Worm (Caenorhabditis elegans) whole organism, L4 larva: ENCODE measurements around the gene lgg-2.

Source experiments
- D1046.2 ChIP-seq: fragments of 200-800 bp; sonication (Bioruptor generic); IDR thresholded peaks from 2 replicates; pipeline ENCODE4 v1.3.6; 2022; ENCODE audit warnings: missing genetic modification characterization, missing compliant biosample characterization
- F26F4.8 ChIP-seq: fragments of 200-800 bp; sonication (Bioruptor generic); conservative IDR thresholded peaks from 2 replicates; pipeline ENCODE4 v1.3.6; 2022; ENCODE audit warnings: missing genetic modification characterization, missing compliant biosample characterization
- Y48G9A.11 ChIP-seq: fragments of 200-800 bp; sonication (Bioruptor generic); IDR thresholded peaks from 2 replicates; pipeline ENCODE4 v1.3.6; 2022; ENCODE audit warnings: missing genetic modification reagents, missing genetic modification characterization, missing compliant biosample characterization
- ZK337.2 ChIP-seq: fragments of 200-800 bp; sonication (Bioruptor generic); IDR thresholded peaks from 2 replicates; pipeline ENCODE4 v1.3.6; 2022; ENCODE audit warnings: missing genetic modification reagents, missing genetic modification characterization, missing compliant biosample characterization
- aha-1 ChIP-seq: fragments of 150-350 bp; peaks from one replicate; lab custom pipeline; 2014; ENCODE audit warnings: missing biosample characterization, missing genetic modification characterization
- aly-2 ChIP-seq: sonication (generic microtip); optimal IDR thresholded peaks from 2 replicates; lab custom pipeline; 2018; ENCODE audit warnings: missing biosample characterization, missing genetic modification characterization
- ceh-20 ChIP-seq: fragments of 200-800 bp; sonication (Bioruptor generic); IDR thresholded peaks from 2 replicates; pipeline ENCODE4 v1.3.6; 2022; ENCODE audit warnings: missing genetic modification reagents, missing genetic modification characterization, missing compliant biosample characterization
- ceh-32 ChIP-seq: sonication (generic microtip); optimal IDR thresholded peaks from 2 replicates; lab custom pipeline; 2016; ENCODE audit warnings: mild to moderate bottlenecking, missing genetic modification characterization, missing compliant biosample characterization; ENCODE audit not compliant: poor library complexity
- ceh-62 ChIP-seq: sonication (generic microtip); optimal IDR thresholded peaks from 2 replicates; lab custom pipeline; 2017; ENCODE audit warnings: missing biosample characterization, missing genetic modification characterization
- daf-8 ChIP-seq: fragments of 200-800 bp; sonication (Bioruptor generic); IDR thresholded peaks from 2 replicates; pipeline ENCODE4 v1.3.6; 2022; ENCODE audit warnings: missing genetic modification characterization, missing compliant biosample characterization
- egl-27 ChIP-seq: sonication (generic microtip); optimal IDR thresholded peaks from 3 replicates; lab custom pipeline; 2017; ENCODE audit warnings: missing biosample characterization, missing genetic modification reagents, missing genetic modification characterization
- egl-43 ChIP-seq: fragments of 200-800 bp; sonication (Bioruptor generic); IDR thresholded peaks from 2 replicates; pipeline ENCODE4 v1.3.6; 2022; ENCODE audit warnings: missing genetic modification reagents, missing genetic modification characterization, missing compliant biosample characterization
- gei-8 ChIP-seq: fragments of 200-800 bp; sonication (Bioruptor generic); optimal IDR thresholded peaks from 2 replicates; lab custom pipeline; 2018; ENCODE audit warnings: mild to moderate bottlenecking, missing genetic modification characterization, missing compliant biosample characterization
- hif-1 ChIP-seq, 2 experiments: sonication (generic microtip); optimal IDR thresholded peaks; 2 replicates each; lab custom pipeline; 2016 to 2017; ENCODE audit warnings: missing compliant biosample characterization in 2 of 2, missing genetic modification characterization in 2 of 2, missing genetic modification reagents in 2 of 2, missing genotype in 2 of 2, mild to moderate bottlenecking in 1 of 2
- hlh-11 ChIP-seq: fragments of 200-800 bp; sonication (Bioruptor generic); optimal IDR thresholded peaks from 2 replicates; lab custom pipeline; 2018; ENCODE audit warnings: mild to moderate bottlenecking, missing genetic modification characterization, missing compliant biosample characterization
- lim-7 ChIP-seq: fragments of 200-800 bp; sonication (Bioruptor generic); IDR thresholded peaks from 2 replicates; pipeline ENCODE4 v1.3.6; 2022; ENCODE audit warnings: missing genetic modification characterization, missing compliant biosample characterization
- lir-3 ChIP-seq: sonication (generic microtip); optimal IDR thresholded peaks from 2 replicates; lab custom pipeline; 2016; ENCODE audit warnings: mild to moderate bottlenecking, missing genetic modification characterization, missing compliant biosample characterization
- lsy-2 ChIP-seq, 2 experiments: fragments of 150-350 bp in 1 of 2; sonication (generic microtip) in 1 of 2; optimal IDR thresholded peaks; 2 replicates each; lab custom pipeline; 2014 to 2017; ENCODE audit warnings: missing biosample characterization in 2 of 2, missing genetic modification characterization in 2 of 2
- madf-9 ChIP-seq: fragments of 200-800 bp; sonication (Bioruptor generic); conservative IDR thresholded peaks from 2 replicates; pipeline ENCODE4 v1.3.6; 2022; ENCODE audit warnings: missing genetic modification reagents, missing genetic modification characterization, missing compliant biosample characterization
- mdl-1 ChIP-seq, 2 experiments: fragments of 150-350 bp in 1 of 2; sonication (generic microtip) in 1 of 2; optimal IDR thresholded peaks; 2 replicates each; lab custom pipeline; 2014 to 2017; ENCODE audit warnings: missing biosample characterization in 2 of 2, missing genetic modification characterization in 2 of 2
- mdt-29 ChIP-seq: fragments of 200-800 bp; sonication (Bioruptor generic); IDR thresholded peaks from 2 replicates; pipeline ENCODE4 v1.3.6; 2022; ENCODE audit warnings: missing genetic modification reagents, missing genetic modification characterization, missing compliant biosample characterization
- mes-2 ChIP-seq: sonication (generic microtip); optimal IDR thresholded peaks from 2 replicates; lab custom pipeline; 2016; ENCODE audit warnings: missing genotype, mild to moderate bottlenecking, missing genetic modification characterization, missing compliant biosample characterization; ENCODE audit not compliant: poor library complexity, severe bottlenecking
- mxl-2 ChIP-seq: fragments of 200-800 bp; sonication (Bioruptor generic); conservative IDR thresholded peaks from 2 replicates; pipeline ENCODE4 v1.3.6; 2022; ENCODE audit warnings: missing genetic modification reagents, missing genetic modification characterization, missing compliant biosample characterization
- nhr-111 ChIP-seq: fragments of 200-800 bp; sonication (Bioruptor generic); optimal IDR thresholded peaks from 2 replicates; lab custom pipeline; 2018; ENCODE audit warnings: mild to moderate bottlenecking, missing genetic modification characterization, missing compliant biosample characterization
- nhr-237 ChIP-seq: sonication (generic microtip); optimal IDR thresholded peaks from 2 replicates; lab custom pipeline; 2017; ENCODE audit warnings: missing biosample characterization, missing genetic modification characterization
- nhr-77 ChIP-seq: fragments of 150-350 bp; optimal IDR thresholded peaks from 2 replicates; lab custom pipeline; 2014; ENCODE audit warnings: missing biosample characterization, missing genetic modification characterization
- saeg-2 ChIP-seq: fragments of 200-800 bp; sonication (Bioruptor generic); IDR thresholded peaks from 2 replicates; pipeline ENCODE4 v1.3.6; 2022; ENCODE audit warnings: missing genetic modification reagents, missing genetic modification characterization, missing compliant biosample characterization
- set-16 ChIP-seq: fragments of 200-800 bp; sonication (Bioruptor generic); IDR thresholded peaks from 2 replicates; pipeline ENCODE4 v1.3.6; 2022; ENCODE audit warnings: missing genetic modification reagents, missing genetic modification characterization, missing compliant biosample characterization
- snpc-1.2 ChIP-seq: fragments of 200-800 bp; sonication (Bioruptor generic); IDR thresholded peaks from 2 replicates; pipeline ENCODE4 v1.3.6; 2022; ENCODE audit warnings: missing genetic modification reagents, missing genetic modification characterization, missing compliant biosample characterization
- snpc-4 ChIP-seq: fragments of 150-350 bp; optimal IDR thresholded peaks from 2 replicates; lab custom pipeline; 2014; ENCODE audit warnings: missing biosample characterization, missing genetic modification characterization
- spr-3 ChIP-seq: fragments of 200-800 bp; sonication (Bioruptor generic); optimal IDR thresholded peaks from 2 replicates; lab custom pipeline; 2018; ENCODE audit warnings: mild to moderate bottlenecking, missing genetic modification characterization, missing compliant biosample characterization
- tra-1 ChIP-seq: fragments of 200-800 bp; sonication (Bioruptor generic); IDR thresholded peaks from 2 replicates; pipeline ENCODE4 v1.3.6; 2022; ENCODE audit warnings: missing genetic modification reagents, missing genetic modification characterization, missing compliant biosample characterization
- unc-62 ChIP-seq, 3 experiments: fragments of 150-350 bp in 1 of 3; sonication (generic microtip); optimal IDR thresholded peaks in 2 of 3; peaks in 1 of 3; 1 replicate in 1 of 3; 2 replicates in 2 of 3; lab custom pipeline; 2014 to 2017; ENCODE audit warnings: missing biosample characterization in 3 of 3, missing genetic modification characterization in 3 of 3, missing genetic modification reagents in 3 of 3, missing genotype in 1 of 3
- zag-1 ChIP-seq: fragments of 150-350 bp; optimal IDR thresholded peaks from 2 replicates; lab custom pipeline; 2014; ENCODE audit warnings: missing biosample characterization, missing genetic modification characterization
- zfp-2 ChIP-seq: sonication (generic microtip); optimal IDR thresholded peaks from 2 replicates; lab custom pipeline; 2016; ENCODE audit warnings: mild to moderate bottlenecking, missing genetic modification characterization, missing compliant biosample characterization
- zip-2 ChIP-seq: fragments of 150-350 bp; optimal IDR thresholded peaks from 2 replicates; lab custom pipeline; 2014; ENCODE audit warnings: missing biosample characterization, missing genetic modification characterization
- ztf-7 ChIP-seq: fragments of 150-350 bp; optimal IDR thresholded peaks from 2 replicates; lab custom pipeline; 2014; ENCODE audit warnings: missing biosample characterization, missing genetic modification characterization

Gene lgg-2

ce11 chrIV:10902476-10902875, 33.2 kb downstream of the lgg-2 start:
- TF ChIP-seq aha-1 (tag; lab: Kevin White, UChicago) (peak; percentile 90), lim-7 (GFP tag; lab: Robert Waterston, UW) (no peak)

- TF ChIP-seq aly-2 (tag; lab: Kevin White, UChicago) (no peak), nhr-237 (no peak), madf-9 (no peak), snpc-1.2 (GFP tag; lab: Robert Waterston, UW) (no peak), D1046.2 (GFP tag; lab: Robert Waterston, UW) (no peak), mxl-2 (GFP tag; lab: Robert Waterston, UW) (no peak), ceh-20 (GFP tag; lab: Robert Waterston, UW) (no peak), egl-43 (GFP tag; lab: Robert Waterston, UW) (no peak), zfp-2 (no peak), daf-8 (GFP tag; lab: Robert Waterston, UW) (no peak), lsy-2 (tag; optimal IDR thresholded peaks at IDR 0.05; lab: Kevin White, UChicago) (no peak), nhr-77 (tag; lab: Kevin White, UChicago) (no peak), egl-27 (tag; lab: Kevin White, UChicago) (no peak), snpc-4 (no peak), zip-2 (tag; lab: Kevin White, UChicago) (no peak), lir-3 (tag; lab: Kevin White, UChicago) (no peak), Y48G9A.11 (GFP tag; lab: Robert Waterston, UW) (no peak), ZK337.2 (GFP tag; lab: Robert Waterston, UW) (no peak), mes-2 (tag; lab: Kevin White, UChicago) (no peak)
Observed at ce11 chrIV:10900083-10900482, 35.6 kb downstream of the lgg-2 start, which contains the start of gene srlf-30. TSS of gene srlf-30 (plus strand) at chrIV:10900383.

- no peak for TF ChIP-seq F26F4.8 (GFP tag; lab: Robert Waterston, UW)
- no peak for TF ChIP-seq Y48G9A.11 (GFP tag; lab: Robert Waterston, UW)
- TF ChIP-seq set-16 (GFP tag; lab: Robert Waterston, UW): no peak
- TF ChIP-seq hlh-11 (tag; lab: Kevin White, UChicago): no peak
- TF ChIP-seq tra-1: no peak
- TF ChIP-seq gei-8: no peak
- no peak for TF ChIP-seq mdl-1 (tag; optimal IDR thresholded peaks at IDR 0.05; lab: Kevin White, UChicago)
- no peak for TF ChIP-seq ceh-32 (tag; lab: Kevin White, UChicago)
- no peak for TF ChIP-seq ceh-62 (tag; lab: Kevin White, UChicago)
- TF ChIP-seq ztf-7 (tag; lab: Kevin White, UChicago): no peak
- no peak for TF ChIP-seq spr-3
- TF ChIP-seq hif-1 (tag; optimal IDR thresholded peaks at IDR 0.05; lab: Kevin White, UChicago): no peak
- no peak for TF ChIP-seq zag-1 (tag; lab: Kevin White, UChicago)
Observed at ce11 chrIV:10899091-10899490, 36.6 kb downstream of the lgg-2 start, which contains the start of the genes F13E9.9 and F13E9.19. TSS of gene F13E9.9 (minus strand) at chrIV:10899191. TSS of gene F13E9.19 (plus strand) at chrIV:10899406.

- peak in 1 of 2 experiments; percentile 92 for TF ChIP-seq unc-62 (GFP tag; optimal IDR thresholded peaks at IDR 0.05 in 1 of 2; lab: Kevin White, UChicago)
- TF ChIP-seq unc-62 (tag; optimal IDR thresholded peaks at IDR 0.05; lab: Kevin White, UChicago): no peak
- TF ChIP-seq mdt-29 (GFP tag; lab: Robert Waterston, UW): no peak
- no peak for TF ChIP-seq nhr-111
- TF ChIP-seq saeg-2 (GFP tag; lab: Robert Waterston, UW): no peak
- TF ChIP-seq nhr-77 (tag; lab: Kevin White, UChicago): no peak
- TF ChIP-seq aha-1 (tag; lab: Kevin White, UChicago): peak; percentile 48
Observed at ce11 chrIV:10898160-10898559, 37.5 kb downstream of the lgg-2 start.
